Fruit fly (Drosophila melanogaster) Kc167 (cell line): ENCODE results near the gene sev.
"Not testable (repeated sequence)": the region's sequence is repeated elsewhere in the genome, so short reads cannot be mapped to it uniquely, and the experiment has no call there.

ENCODE experiments used
- Myc ChIP-seq: fragments of >200 bp; optimal IDR thresholded peaks from 2 replicates; lab custom pipeline; 2017; ENCODE audit warnings: missing external identifiers
- Sin3A ChIP-seq: fragments of >200 bp; optimal IDR thresholded peaks from 2 replicates; lab custom pipeline; 2018; ENCODE audit warnings: missing external identifiers
- h ChIP-seq: fragments of >200 bp; optimal IDR thresholded peaks from 3 replicates; lab custom pipeline; 2018; ENCODE audit warnings: missing external identifiers
- insv ChIP-seq: fragments of >200 bp; optimal IDR thresholded peaks from 3 replicates; lab custom pipeline; 2018; ENCODE audit warnings: missing external identifiers
- psq ChIP-seq: fragments of >200 bp; optimal IDR thresholded peaks from 2 replicates; lab custom pipeline; 2017; ENCODE audit warnings: missing external identifiers
- ttk ChIP-seq: sonication (Bioruptor generic); optimal IDR thresholded peaks from 2 replicates; lab custom pipeline; 2017; ENCODE audit warnings: missing external identifiers

Gene sev

DNA sequence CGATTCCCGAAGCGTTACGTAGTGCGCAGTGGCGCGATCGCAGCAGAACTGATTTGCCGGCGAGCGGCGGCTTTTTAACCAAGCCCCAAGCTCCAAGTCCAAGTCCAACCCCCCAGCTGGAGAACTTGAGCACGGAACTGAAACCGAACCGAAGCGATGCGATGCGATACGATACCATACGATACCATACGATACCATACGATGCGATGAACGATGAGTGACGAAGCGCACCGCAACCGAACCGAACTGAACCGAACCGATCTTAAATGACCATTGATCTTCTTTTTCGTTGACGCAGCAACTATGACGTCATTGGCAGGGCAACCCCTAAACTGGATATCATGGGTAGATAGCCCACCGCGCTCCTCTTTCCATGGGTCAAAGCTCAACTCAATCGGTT is at the start of gene sev:
sev (minus strand) TSS at position 50 of the 400 bp plus-strand sequence.
- no peak for TF ChIP-seq Myc
- no peak for TF ChIP-seq ttk (lab: Kevin White, UChicago)
- no peak for TF ChIP-seq psq (lab: Kevin White, UChicago)
- TF ChIP-seq h (lab: Kevin White, UChicago): no peak
- no peak for TF ChIP-seq Sin3A

DNA sequence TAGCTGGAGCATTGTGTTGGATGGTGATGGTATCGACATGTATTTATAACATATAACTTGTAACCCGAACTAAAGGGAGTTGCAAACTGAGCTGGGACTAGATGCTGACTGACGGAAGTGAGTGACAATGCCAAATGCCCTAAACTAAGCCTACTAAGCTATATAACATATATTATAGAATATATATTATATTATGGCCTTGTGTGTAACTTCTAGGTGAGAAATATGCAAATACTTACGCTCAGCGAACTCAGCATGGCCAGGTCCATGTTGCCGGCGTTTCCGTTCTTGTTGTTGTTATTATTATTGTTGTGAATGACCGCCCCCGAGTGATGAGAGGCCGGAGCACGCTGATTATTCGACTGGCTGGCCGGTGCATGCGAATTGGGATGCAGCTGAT is 46.2 kb upstream of the sev start, which contains the start of gene CG44385:
CG44385 (minus strand) TSS at position 101 of the 400 bp plus-strand sequence.
- TF ChIP-seq insv (lab: Kevin White, UChicago) (no peak), Sin3A (no peak), Myc (no peak), psq (lab: Kevin White, UChicago) (no peak)

DNA sequence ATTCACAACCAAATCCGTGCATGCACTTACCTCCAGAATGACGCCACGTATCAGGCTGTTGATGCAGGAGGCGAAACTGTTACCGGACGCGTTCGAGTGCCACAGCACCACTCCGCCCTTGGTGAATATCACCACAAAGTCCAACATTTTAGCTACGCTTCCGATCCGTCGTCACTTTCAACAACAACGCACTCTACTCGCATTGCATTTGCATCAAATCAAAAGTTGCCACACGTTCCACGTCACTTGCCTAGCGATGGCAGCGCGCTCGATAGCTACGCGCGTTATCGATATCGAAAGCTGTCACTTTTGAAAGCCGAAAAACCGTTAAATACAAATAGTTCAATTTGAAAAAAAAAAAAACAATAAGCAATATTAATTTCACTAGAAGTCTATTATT is 42.7 kb upstream of the sev start, which contains the start of gene SrpRalpha:
SrpRalpha (minus strand) TSS at position 260 of the 400 bp plus-strand sequence.
- no peak for TF ChIP-seq ttk (lab: Kevin White, UChicago)
- TF ChIP-seq psq (lab: Kevin White, UChicago): no peak
- TF ChIP-seq Myc: no peak
- no peak for TF ChIP-seq h (lab: Kevin White, UChicago)
- no peak for TF ChIP-seq Sin3A
- TF ChIP-seq insv (lab: Kevin White, UChicago): no peak

DNA sequence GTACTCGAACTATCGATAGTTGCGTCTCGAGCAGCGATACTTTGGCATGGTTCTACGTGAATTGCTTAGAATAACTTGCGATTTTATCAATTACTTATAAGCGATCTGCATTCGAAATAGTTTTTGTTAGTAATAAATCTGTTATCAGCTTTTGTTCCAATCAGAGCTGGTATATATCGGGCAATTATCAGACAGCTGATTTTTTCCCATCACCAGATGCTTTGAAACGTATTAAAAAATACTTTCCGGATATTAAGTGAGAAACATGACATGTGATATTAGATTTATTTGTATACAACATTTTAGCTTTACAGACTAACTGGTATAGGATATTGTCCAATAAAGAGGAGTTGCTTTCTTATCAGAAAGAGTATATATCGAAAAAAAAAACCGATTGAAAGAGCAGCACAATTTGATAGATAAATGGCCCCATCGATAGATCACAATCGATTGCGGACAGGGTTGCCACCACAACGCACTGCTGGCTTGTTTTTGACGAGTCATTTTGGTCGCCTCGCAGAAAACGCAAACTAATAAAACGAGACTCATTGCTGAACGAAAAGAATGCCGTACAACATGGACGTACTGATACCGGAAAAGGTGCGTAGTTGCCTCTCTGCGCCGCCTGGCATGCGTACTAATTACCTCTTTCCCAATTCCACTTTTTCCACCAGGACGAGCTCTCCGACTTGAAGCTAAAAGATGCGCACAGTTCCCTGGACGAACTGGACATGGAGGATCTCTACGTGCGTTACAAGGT is 38.8 kb upstream of the sev start, which contains the start of gene Rpt3:
Rpt3 (plus strand) TSS at position 353 of the 760 bp plus-strand sequence.
- no peak for TF ChIP-seq Myc

DNA sequence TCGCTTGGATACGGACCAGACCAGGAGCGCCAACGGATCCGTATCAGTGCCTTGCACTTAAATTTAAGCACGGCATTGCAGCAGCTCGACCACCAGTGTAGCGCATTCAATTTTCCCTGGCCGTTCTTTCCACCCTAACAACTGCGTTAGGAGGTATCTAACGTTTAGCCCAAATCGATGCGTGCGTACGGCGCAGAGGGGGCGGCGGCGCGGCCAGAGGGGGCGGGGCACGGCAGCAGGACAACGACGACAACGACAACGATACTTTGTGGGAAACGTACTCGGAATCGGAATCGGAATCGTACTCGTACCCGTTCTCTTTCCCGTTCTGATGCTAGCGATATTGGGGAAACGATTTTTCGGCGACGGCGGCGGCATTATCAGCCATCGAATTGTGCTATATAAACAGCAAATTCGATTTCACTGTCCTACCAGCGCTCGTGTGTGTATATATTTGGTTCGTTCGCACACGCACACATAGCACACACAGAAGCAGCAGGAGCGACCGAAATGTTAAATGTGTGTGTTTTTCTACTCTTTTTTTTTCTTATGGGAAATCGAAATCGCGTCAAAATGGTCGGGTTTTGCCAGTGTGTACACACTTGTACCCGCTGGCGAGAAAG is 38.1 kb upstream of the sev start, which contains the start of gene CG11122:
CG11122 (minus strand) TSS at position 601 of the 623 bp plus-strand sequence.
- TF ChIP-seq Sin3A (no peak), h (lab: Kevin White, UChicago) (no peak), insv (lab: Kevin White, UChicago) (no peak), psq (lab: Kevin White, UChicago) (no peak), Myc (no peak), ttk (lab: Kevin White, UChicago) (no peak)

DNA sequence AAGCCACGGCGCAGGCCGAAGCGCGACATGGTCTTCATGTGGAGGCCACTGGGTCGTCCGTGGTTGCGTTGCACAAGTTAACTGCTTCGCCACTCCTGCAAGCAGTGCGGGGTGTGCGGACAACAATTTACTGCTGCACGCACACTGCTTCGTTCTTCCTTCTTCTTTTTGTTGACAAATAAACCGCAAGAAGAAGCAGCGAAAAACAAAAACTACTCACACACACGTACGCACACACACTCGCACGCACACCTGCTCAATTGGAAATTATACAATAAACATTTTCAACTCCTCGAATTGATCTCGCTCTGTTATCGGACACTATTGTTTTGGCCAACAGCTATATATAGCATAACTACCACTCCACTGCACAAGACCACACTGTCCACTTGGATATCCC is 37.5 kb upstream of the sev start:
- no peak for TF ChIP-seq psq (lab: Kevin White, UChicago)
- no peak for TF ChIP-seq insv (lab: Kevin White, UChicago)
- no peak for TF ChIP-seq ttk (lab: Kevin White, UChicago)
- TF ChIP-seq Sin3A: no peak
- TF ChIP-seq Myc: no peak
- TF ChIP-seq h (lab: Kevin White, UChicago): no peak

DNA sequence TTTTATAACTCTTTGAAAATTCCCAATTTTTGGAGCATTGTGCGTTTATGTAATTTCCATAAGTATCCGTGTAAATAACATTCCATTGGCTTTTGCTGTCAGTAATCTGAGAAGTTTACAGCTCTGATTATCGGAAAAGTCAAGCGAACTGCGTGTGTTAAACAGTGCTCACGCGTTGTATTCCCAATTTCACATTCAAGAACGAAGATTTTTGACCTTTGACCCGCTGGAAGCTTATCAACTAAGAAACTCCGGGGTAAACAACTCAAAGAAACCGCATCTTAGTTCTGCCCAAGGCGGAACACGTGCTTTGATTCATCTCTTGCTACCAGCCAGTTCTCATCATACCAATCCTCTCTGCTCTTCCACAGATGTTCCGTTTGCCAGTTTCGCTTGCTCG is 23.6 kb upstream of the sev start:
- TF ChIP-seq Sin3A: no peak
- no peak for TF ChIP-seq ttk (lab: Kevin White, UChicago)
- no peak for TF ChIP-seq insv (lab: Kevin White, UChicago)
- no peak for TF ChIP-seq h (lab: Kevin White, UChicago)
- TF ChIP-seq Myc: no peak
- no peak for TF ChIP-seq psq (lab: Kevin White, UChicago)

DNA sequence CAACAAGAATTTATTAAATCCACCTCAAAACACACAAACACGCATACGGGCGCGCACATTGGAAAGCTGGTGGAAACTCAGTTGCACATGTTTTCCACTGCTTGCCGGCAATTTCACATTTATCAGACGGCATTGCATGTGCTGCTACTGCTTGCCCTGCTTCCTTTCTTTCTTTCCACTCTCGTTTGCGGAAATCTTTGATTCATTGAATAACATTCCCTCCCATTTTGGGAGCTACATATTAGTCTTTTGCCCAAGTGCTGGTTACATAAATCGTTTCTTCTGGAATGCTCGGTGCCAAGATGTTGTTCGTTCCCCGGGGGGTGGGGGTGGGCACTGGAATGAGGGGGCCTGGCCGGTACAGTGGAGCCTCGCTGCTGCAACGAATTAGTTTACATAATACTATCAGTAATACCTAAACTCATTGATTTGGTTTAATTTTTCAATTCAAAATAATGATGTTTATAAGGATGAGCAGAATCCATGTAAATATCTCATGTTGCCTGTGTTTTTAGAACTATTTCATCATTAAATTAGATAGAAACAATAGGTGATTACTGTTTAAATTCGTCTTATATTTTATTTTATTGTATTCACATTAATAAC is 22.8 kb upstream of the sev start:
- TF ChIP-seq Sin3A (no peak), psq (lab: Kevin White, UChicago) (no peak)

DNA sequence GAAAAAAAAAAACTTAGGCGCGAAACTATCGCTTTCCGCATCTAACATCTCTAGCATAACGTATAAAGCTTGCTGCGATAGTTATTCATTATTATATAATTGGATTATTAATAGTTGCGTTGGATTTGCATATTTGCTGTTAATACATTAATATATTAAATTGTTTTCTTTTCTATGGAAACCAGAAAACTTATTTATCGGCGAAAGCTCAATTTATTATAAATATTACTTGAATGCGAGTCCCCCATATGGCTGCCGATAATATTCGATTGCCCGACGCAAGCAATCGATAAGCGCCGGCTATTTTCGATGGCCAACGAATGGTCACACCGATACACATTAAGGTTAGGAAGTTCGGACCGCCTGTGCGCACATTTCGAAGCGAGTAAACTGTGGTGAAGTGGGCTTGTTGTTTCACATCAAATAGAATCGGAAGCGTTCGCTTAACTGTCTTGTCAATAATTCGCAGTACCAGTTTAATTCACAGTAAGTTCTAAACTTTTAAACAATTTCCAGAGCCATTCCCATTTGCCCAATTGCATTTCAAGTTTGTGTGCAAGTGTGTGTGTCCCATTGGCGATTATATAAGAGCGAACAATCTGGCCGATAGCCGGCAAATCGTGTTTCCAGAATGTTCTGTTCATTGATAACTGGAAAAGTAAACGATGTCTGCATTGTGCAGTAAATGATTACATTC is 22.2 kb upstream of the sev start, which contains the start of gene Hsp60A:
Hsp60A (plus strand) TSS at position 335 of the 697 bp plus-strand sequence.
- TF ChIP-seq h (lab: Kevin White, UChicago): no peak
- peak; percentile 75 for TF ChIP-seq psq (lab: Kevin White, UChicago)

DNA sequence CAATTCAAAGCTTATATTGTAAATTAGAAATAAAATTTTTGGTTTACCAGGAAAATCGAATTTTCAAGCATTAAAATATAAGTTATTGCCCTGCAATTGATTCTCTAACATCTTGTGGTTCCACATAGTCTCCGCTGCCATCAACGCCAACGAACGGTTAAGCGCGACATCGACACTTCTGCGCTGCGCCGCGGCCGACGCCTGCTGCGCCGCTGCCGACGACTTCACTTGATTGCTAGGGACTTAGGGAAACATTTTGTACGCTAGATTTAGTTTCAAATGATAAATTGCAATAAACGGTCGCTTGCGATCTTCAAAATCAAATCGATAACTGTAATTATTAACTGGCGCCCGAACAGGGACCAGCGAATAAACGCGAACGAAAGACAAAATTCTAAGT is 9.9 kb upstream of the sev start, which contains the start of gene CG42249:
CG42249 (plus strand) TSS at position 301 of the 400 bp plus-strand sequence.
- not testable (repeated sequence) for TF ChIP-seq ttk, h, insv (lab: Kevin White, UChicago)

DNA sequence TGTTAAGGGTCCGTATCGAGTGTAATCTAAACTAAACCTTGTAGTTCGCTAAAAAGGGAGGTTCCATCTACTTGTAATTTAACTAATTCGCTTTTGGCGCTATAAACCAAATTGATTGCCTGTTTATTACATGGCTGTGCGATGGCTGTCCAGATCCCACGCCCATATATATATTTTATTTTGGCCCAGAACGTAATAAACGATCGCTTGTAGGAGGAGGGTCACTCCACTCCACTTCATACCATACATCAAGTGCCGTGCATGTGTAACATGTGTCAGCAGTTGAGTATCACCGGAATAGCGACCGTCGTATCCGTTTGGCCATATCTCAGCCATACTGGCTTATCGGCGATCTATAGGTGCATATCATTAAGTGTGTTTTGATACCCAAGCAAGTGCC is 9.2 kb upstream of the sev start:
- TF ChIP-seq ttk (lab: Kevin White, UChicago): no peak
- TF ChIP-seq Myc: no peak
- no peak for TF ChIP-seq insv (lab: Kevin White, UChicago)
- TF ChIP-seq Sin3A: no peak
- no peak for TF ChIP-seq psq (lab: Kevin White, UChicago)
- no peak for TF ChIP-seq h (lab: Kevin White, UChicago)

DNA sequence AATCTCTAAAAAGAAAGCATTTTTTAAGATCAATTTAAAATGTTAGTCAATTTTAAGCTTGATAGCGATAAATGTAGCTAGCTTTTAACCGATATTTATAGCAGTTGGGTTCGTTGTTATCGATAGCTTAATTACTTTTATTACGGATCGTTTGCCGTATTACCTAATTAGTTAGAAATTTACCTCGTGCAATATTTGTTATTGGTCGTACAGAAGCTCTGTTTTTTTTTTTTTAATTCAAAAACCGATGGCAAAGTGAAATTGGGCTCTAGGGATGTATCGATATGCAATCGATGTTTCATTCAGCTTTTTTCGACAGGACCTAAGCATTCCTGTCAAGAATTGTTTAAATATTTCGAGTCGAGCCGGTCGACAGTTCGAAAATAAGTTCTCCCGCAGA is 6.1 kb upstream of the sev start, which contains the start of gene CG2061:
CG2061 (plus strand) TSS at position 292 of the 400 bp plus-strand sequence.
- no peak for TF ChIP-seq psq (lab: Kevin White, UChicago)
- TF ChIP-seq h (lab: Kevin White, UChicago): no peak
- TF ChIP-seq insv (lab: Kevin White, UChicago): no peak
- TF ChIP-seq Myc: no peak
- no peak for TF ChIP-seq Sin3A
- no peak for TF ChIP-seq ttk (lab: Kevin White, UChicago)
